Worm (Caenorhabditis elegans) whole organism, L4 larva: ENCODE data around the gene F40F9.10.

ENCODE experiments used
- ama-1 ChIP-seq: fragments of 150-350 bp; optimal IDR thresholded peaks from 2 replicates; lab custom pipeline; 2014; ENCODE audit warnings: inconsistent platforms, mixed read lengths
- ces-1 ChIP-seq: fragments of 150-350 bp; sonication (generic microtip); optimal IDR thresholded peaks from 4 replicates; lab custom pipeline; 2014; ENCODE audit warnings: missing biosample characterization, missing genetic modification reagents, missing genetic modification characterization
- fkh-10 ChIP-seq: fragments of 150-350 bp; optimal IDR thresholded peaks from 2 replicates; lab custom pipeline; 2014; ENCODE audit warnings: missing biosample characterization, missing genetic modification reagents, missing genetic modification characterization
- lin-39 ChIP-seq: fragments of 150-350 bp; optimal IDR thresholded peaks from 2 replicates; lab custom pipeline; 2014; ENCODE audit warnings: missing biosample characterization, missing genetic modification reagents, missing genetic modification characterization
- unc-39 ChIP-seq: sonication (generic microtip); optimal IDR thresholded peaks from 2 replicates; lab custom pipeline; 2017; ENCODE audit warnings: missing biosample characterization, missing genetic modification characterization

- TF ChIP-seq ces-1 (GFP tag; lab: Kevin White, UChicago) (no peak), lin-39 (tag; lab: Kevin White, UChicago) (no peak), fkh-10 (GFP tag; lab: Kevin White, UChicago) (no peak), ama-1 (lab: Kevin White, UChicago) (no peak), unc-39 (no peak)
These were observed 10.7 kb downstream of the F40F9.10 start, which contains the start of gene xbx-6 for ce11 chrV:9702755-9703154.
